Worm (Caenorhabditis elegans) whole organism, L3 larva: ENCODE results near the gene aptf-3.

Source experiments
- R02D3.7 ChIP-seq: fragments of 150-350 bp; optimal IDR thresholded peaks from 2 replicates; lab custom pipeline; 2014; ENCODE audit warnings: missing biosample characterization, missing genetic modification characterization
- ZK546.5 ChIP-seq: sonication (generic microtip); optimal IDR thresholded peaks from 2 replicates; lab custom pipeline; 2017; ENCODE audit warnings: missing biosample characterization, missing genetic modification characterization
- ceh-16 ChIP-seq: sonication (generic microtip); optimal IDR thresholded peaks from 2 replicates; lab custom pipeline; 2017; ENCODE audit warnings: missing biosample characterization, missing genetic modification characterization
- ceh-28 ChIP-seq: fragments of 150-350 bp; optimal IDR thresholded peaks from 2 replicates; lab custom pipeline; 2014; ENCODE audit warnings: missing biosample characterization, missing genetic modification reagents, missing genetic modification characterization
- ceh-82 ChIP-seq: fragments of 150-350 bp; optimal IDR thresholded peaks from 2 replicates; lab custom pipeline; 2014; ENCODE audit warnings: missing biosample characterization, missing genetic modification characterization
- daf-12 ChIP-seq: fragments of 150-350 bp; optimal IDR thresholded peaks from 2 replicates; lab custom pipeline; 2014; ENCODE audit warnings: missing biosample characterization, missing genetic modification reagents, missing genetic modification characterization
- egl-27 ChIP-seq: sonication (generic microtip); optimal IDR thresholded peaks from 4 replicates; lab custom pipeline; 2017; ENCODE audit warnings: missing biosample characterization, missing genetic modification reagents, missing genetic modification characterization
- egl-5 ChIP-seq: fragments of 150-350 bp; optimal IDR thresholded peaks from 2 replicates; lab custom pipeline; 2017; ENCODE audit warnings: missing biosample characterization, missing genetic modification reagents, missing genetic modification characterization, inconsistent platforms
- elt-2 ChIP-seq: sonication (generic microtip); optimal IDR thresholded peaks from 2 replicates; lab custom pipeline; 2016; ENCODE audit warnings: missing genetic modification reagents, mild to moderate bottlenecking, missing genetic modification characterization, missing compliant biosample characterization
- eor-1 ChIP-seq, 2 experiments: fragments of 150-350 bp; optimal IDR thresholded peaks; 2 replicates each; lab custom pipeline; 2014 to 2018; ENCODE audit warnings: missing biosample characterization in 2 of 2, missing genetic modification characterization in 2 of 2
- fkh-10 ChIP-seq: sonication (generic microtip); optimal IDR thresholded peaks from 2 replicates; lab custom pipeline; 2017; ENCODE audit warnings: missing biosample characterization, missing genetic modification reagents, missing genetic modification characterization
- fkh-2 ChIP-seq: fragments of 150-350 bp; optimal IDR thresholded peaks from 2 replicates; lab custom pipeline; 2014; ENCODE audit warnings: missing biosample characterization, missing genetic modification reagents, missing genetic modification characterization
- fos-1 ChIP-seq: fragments of 150-350 bp; optimal IDR thresholded peaks from 2 replicates; lab custom pipeline; 2014; ENCODE audit warnings: missing biosample characterization, missing genetic modification characterization
- hmg-11 ChIP-seq: sonication (generic microtip); optimal IDR thresholded peaks from 2 replicates; lab custom pipeline; 2016; ENCODE audit warnings: missing genetic modification characterization, missing compliant biosample characterization
- jun-1 ChIP-seq: fragments of 150-350 bp; optimal IDR thresholded peaks from 2 replicates; lab custom pipeline; 2014; ENCODE audit warnings: missing biosample characterization, missing genetic modification reagents, missing genetic modification characterization
- lin-15B ChIP-seq: fragments of 150-350 bp; optimal IDR thresholded peaks from 2 replicates; lab custom pipeline; 2014; ENCODE audit warnings: missing biosample characterization, missing genetic modification characterization
- mdl-1 ChIP-seq: fragments of 150-350 bp; optimal IDR thresholded peaks from 2 replicates; lab custom pipeline; 2014; ENCODE audit warnings: missing biosample characterization, missing genetic modification characterization
- mml-1 ChIP-seq: fragments of 150-350 bp; sonication (generic microtip); optimal IDR thresholded peaks from 3 replicates; lab custom pipeline; 2014; ENCODE audit warnings: missing biosample characterization, missing genetic modification characterization
- nfya-1 ChIP-seq: sonication (generic microtip); optimal IDR thresholded peaks from 2 replicates; lab custom pipeline; 2017; ENCODE audit warnings: missing genetic modification characterization, mild to moderate bottlenecking, missing compliant biosample characterization, antibody characterized with exemption, moderate library complexity; ENCODE audit not compliant: insufficient read depth
- nhr-11 ChIP-seq: fragments of 150-350 bp; optimal IDR thresholded peaks from 2 replicates; lab custom pipeline; 2014; ENCODE audit warnings: missing biosample characterization, missing genetic modification characterization
- nhr-12 ChIP-seq: fragments of 150-350 bp; optimal IDR thresholded peaks from 2 replicates; lab custom pipeline; 2014; ENCODE audit warnings: missing biosample characterization, missing genetic modification characterization
- nhr-23 ChIP-seq: fragments of 150-350 bp; optimal IDR thresholded peaks from 2 replicates; lab custom pipeline; 2014; ENCODE audit warnings: missing biosample characterization, missing genetic modification reagents, missing genetic modification characterization
- nhr-237 ChIP-seq: fragments of 150-350 bp; optimal IDR thresholded peaks from 2 replicates; lab custom pipeline; 2014; ENCODE audit warnings: missing biosample characterization, missing genetic modification characterization
- nhr-25 ChIP-seq: sonication (generic microtip); optimal IDR thresholded peaks from 2 replicates; lab custom pipeline; 2017; ENCODE audit warnings: missing biosample characterization, missing genetic modification characterization
- nhr-28 ChIP-seq: fragments of 150-350 bp; optimal IDR thresholded peaks from 2 replicates; lab custom pipeline; 2014; ENCODE audit warnings: missing biosample characterization, missing genetic modification characterization
- nhr-67 ChIP-seq: fragments of 150-350 bp; optimal IDR thresholded peaks from 2 replicates; lab custom pipeline; 2014; ENCODE audit warnings: missing biosample characterization, missing genetic modification characterization
- nhr-76 ChIP-seq: fragments of 150-350 bp; sonication (generic microtip); optimal IDR thresholded peaks from 5 replicates; lab custom pipeline; 2014; ENCODE audit warnings: missing biosample characterization, missing genetic modification characterization
- nhr-77 ChIP-seq: fragments of 150-350 bp; optimal IDR thresholded peaks from 2 replicates; lab custom pipeline; 2014; ENCODE audit warnings: missing biosample characterization, missing genetic modification characterization
- pha-4 ChIP-seq: fragments of 150-350 bp; optimal IDR thresholded peaks from 2 replicates; lab custom pipeline; 2014; ENCODE audit warnings: missing biosample characterization, missing genetic modification reagents, missing genetic modification characterization
- pqm-1 ChIP-seq: fragments of 150-350 bp; optimal IDR thresholded peaks from 2 replicates; lab custom pipeline; 2017; ENCODE audit warnings: missing biosample characterization, missing genetic modification characterization, inconsistent platforms
- sea-2 ChIP-seq: fragments of 150-350 bp; sonication (generic microtip); optimal IDR thresholded peaks from 4 replicates; lab custom pipeline; 2014; ENCODE audit warnings: missing biosample characterization, missing genetic modification reagents, missing genetic modification characterization
- skn-1 ChIP-seq: fragments of 150-350 bp; optimal IDR thresholded peaks from 2 replicates; lab custom pipeline; 2014; ENCODE audit warnings: missing biosample characterization, missing genetic modification characterization
- snpc-4 ChIP-seq: fragments of 150-350 bp; optimal IDR thresholded peaks from 2 replicates; lab custom pipeline; 2014; ENCODE audit warnings: missing biosample characterization, missing genetic modification characterization
- tbx-2 ChIP-seq: sonication (generic microtip); optimal IDR thresholded peaks from 2 replicates; lab custom pipeline; 2016; ENCODE audit warnings: mild to moderate bottlenecking, missing genetic modification characterization, missing compliant biosample characterization
- zag-1 ChIP-seq: fragments of 150-350 bp; optimal IDR thresholded peaks from 2 replicates; lab custom pipeline; 2014; ENCODE audit warnings: missing biosample characterization, missing genetic modification characterization
- ztf-11 ChIP-seq: fragments of 150-350 bp; optimal IDR thresholded peaks from 2 replicates; lab custom pipeline; 2014; ENCODE audit warnings: missing biosample characterization, missing genetic modification characterization
- ztf-4 ChIP-seq: fragments of 150-350 bp; optimal IDR thresholded peaks from 2 replicates; lab custom pipeline; 2014; ENCODE audit warnings: missing biosample characterization, missing genetic modification characterization

Gene aptf-3

ce11 chrII:8611330-8611729 is 17.3 kb downstream of the aptf-3 start:
- TF ChIP-seq egl-27 (tag; lab: Kevin White, UChicago) = no peak
- TF ChIP-seq fkh-2 (tag; lab: Kevin White, UChicago) = no peak
- no peak for TF ChIP-seq nhr-237 (tag; lab: Kevin White, UChicago)
- TF ChIP-seq jun-1 = no peak
- no peak for TF ChIP-seq tbx-2
- no peak for TF ChIP-seq nhr-25 (tag; lab: Kevin White, UChicago)
- no peak for TF ChIP-seq daf-12
- no peak for TF ChIP-seq pqm-1 (tag; lab: Kevin White, UChicago)
- no peak for TF ChIP-seq eor-1 (tag; optimal IDR thresholded peaks at IDR 0.05; lab: Kevin White, UChicago)
- no peak for TF ChIP-seq elt-2 (tag; lab: Kevin White, UChicago)
- no peak for TF ChIP-seq sea-2 (GFP tag; lab: Kevin White, UChicago)
- no peak for TF ChIP-seq nhr-76
- TF ChIP-seq nhr-67 = no peak
- TF ChIP-seq ceh-82 = no peak
- no peak for TF ChIP-seq ztf-4 (tag; lab: Kevin White, UChicago)
- TF ChIP-seq pha-4 (tag; lab: Kevin White, UChicago) = no peak
- no peak for TF ChIP-seq ceh-16 (tag; lab: Kevin White, UChicago)
- TF ChIP-seq, all 47 proteins: peak for 0

- no peak for TF ChIP-seq egl-5
- no peak for TF ChIP-seq ceh-28 (tag; lab: Kevin White, UChicago)
- no peak for TF ChIP-seq nhr-25 (tag; lab: Kevin White, UChicago)
- no peak for TF ChIP-seq fkh-10
- no peak for TF ChIP-seq nhr-11
- TF ChIP-seq pha-4 (tag; lab: Kevin White, UChicago) = no peak
- TF ChIP-seq ztf-11 (tag; lab: Kevin White, UChicago) = no peak
- TF ChIP-seq nhr-23 (tag; lab: Kevin White, UChicago) = no peak
- TF ChIP-seq hmg-11 (tag; lab: Kevin White, UChicago) = no peak
- no peak for TF ChIP-seq nhr-76
- no peak for TF ChIP-seq ztf-4 (tag; lab: Kevin White, UChicago)
- no peak for TF ChIP-seq daf-12
- TF ChIP-seq jun-1 = no peak
- TF ChIP-seq ceh-16 (tag; lab: Kevin White, UChicago) = no peak
- no peak for TF ChIP-seq skn-1 (tag; lab: Kevin White, UChicago)
- TF ChIP-seq tbx-2 = no peak
- no peak for TF ChIP-seq R02D3.7
- TF ChIP-seq, all 47 proteins: peak for 0
These were observed 18.5 kb downstream of the aptf-3 start, which contains the start of gene T22C8.1 for ce11 chrII:8612470-8612869. TSS of gene T22C8.1 (plus strand) at chrII:8612770.

ce11 chrII:8616155-8616554 is 22.2 kb downstream of the aptf-3 start:
- TF ChIP-seq ZK546.5 (tag; lab: Kevin White, UChicago) (no peak), nhr-67 (no peak), fos-1 (no peak), nhr-12 (no peak), elt-2 (tag; lab: Kevin White, UChicago) (no peak), egl-27 (tag; lab: Kevin White, UChicago) (no peak), fkh-10 (no peak), nhr-28 (tag; lab: Kevin White, UChicago) (no peak), snpc-4 (no peak), mdl-1 (no peak), nhr-237 (tag; lab: Kevin White, UChicago) (no peak), nhr-77 (no peak), nfya-1 (tag; lab: Kevin White, UChicago) (no peak), zag-1 (tag; lab: Kevin White, UChicago) (no peak), egl-5 (no peak), jun-1 (no peak), mml-1 (tag; lab: Kevin White, UChicago) (no peak), sea-2 (GFP tag; lab: Kevin White, UChicago) (no peak)
- TF ChIP-seq, all 47 proteins: peak for 0

ce11 chrII:8617516-8617915 is 23.5 kb downstream of the aptf-3 start, which contains the start of gene chhy-1:
TSS of gene chhy-1 (minus strand) at chrII:8617616.
- TF ChIP-seq lin-15B (tag; lab: Kevin White, UChicago) (no peak), ceh-16 (tag; lab: Kevin White, UChicago) (no peak), pqm-1 (tag; lab: Kevin White, UChicago) (no peak), ztf-4 (tag; lab: Kevin White, UChicago) (no peak), fkh-10 (no peak), fos-1 (no peak)
